Fruit fly (Drosophila melanogaster) whole organism, embryonic: ENCODE results near the gene Uba2.

Experiments used
- Adf1 ChIP-seq: fragments of 200-800 bp; sonication (Bioruptor generic); IDR thresholded peaks from 2 replicates; pipeline ENCODE4 v1.3.6; 2022; ENCODE audit warnings: missing biosample characterization, missing genetic modification characterization
- Atf6 ChIP-seq: fragments of 200-800 bp; sonication (Bioruptor generic); IDR thresholded peaks from 2 replicates; pipeline ENCODE4 v1.3.6; 2022; ENCODE audit warnings: missing biosample characterization, missing genetic modification characterization
- BtbVII ChIP-seq: fragments of 200-800 bp; sonication (Bioruptor generic); optimal IDR thresholded peaks from 3 replicates; lab custom pipeline; 2017; ENCODE audit warnings: missing biosample characterization, mild to moderate bottlenecking, missing genetic modification characterization
- CG10654 ChIP-seq: fragments of 200-800 bp; sonication (Bioruptor generic); optimal IDR thresholded peaks from 2 replicates; lab custom pipeline; 2016; ENCODE audit warnings: missing biosample characterization, missing genetic modification characterization
- CG11696 ChIP-seq: fragments of 200-800 bp; sonication (Bioruptor generic); IDR thresholded peaks from 2 replicates; pipeline ENCODE4 v1.3.6; 2022; ENCODE audit warnings: missing biosample characterization, missing genetic modification characterization
- CG12299 ChIP-seq: fragments of 200-800 bp; sonication (Bioruptor generic); optimal IDR thresholded peaks from 2 replicates; lab custom pipeline; 2018; ENCODE audit warnings: missing biosample characterization, mild to moderate bottlenecking, missing genetic modification characterization
- CG12659 ChIP-seq: fragments of 200-800 bp; sonication (Bioruptor generic); optimal IDR thresholded peaks from 3 replicates; lab custom pipeline; 2017; ENCODE audit warnings: mild to moderate bottlenecking, missing biosample characterization, missing genetic modification reagents, missing genetic modification characterization
- CG12744 ChIP-seq: fragments of 200-800 bp; sonication (Bioruptor generic); optimal IDR thresholded peaks from 2 replicates; lab custom pipeline; 2016; ENCODE audit warnings: missing biosample characterization, missing genetic modification characterization
- CG13624 ChIP-seq: fragments of 200-800 bp; sonication (Bioruptor generic); optimal IDR thresholded peaks from 2 replicates; lab custom pipeline; 2016; ENCODE audit warnings: missing biosample characterization, missing genetic modification characterization
- CG17385 ChIP-seq: fragments of 200-800 bp; sonication (Bioruptor generic); optimal IDR thresholded peaks from 3 replicates; lab custom pipeline; 2018; ENCODE audit warnings: missing biosample characterization, mild to moderate bottlenecking, missing genetic modification characterization
- CG18599 ChIP-seq: fragments of 200-800 bp; sonication (Bioruptor generic); optimal IDR thresholded peaks from 3 replicates; lab custom pipeline; 2017; ENCODE audit warnings: missing biosample characterization, missing genetic modification characterization, mild to moderate bottlenecking, moderate library complexity, missing genetic modification reagents
- CG3163 ChIP-seq: fragments of 200-800 bp; sonication (Bioruptor generic); optimal IDR thresholded peaks from 3 replicates; lab custom pipeline; 2016; ENCODE audit warnings: missing biosample characterization, missing genetic modification characterization
- CG3838 ChIP-seq: fragments of 200-800 bp; sonication (Bioruptor generic); optimal IDR thresholded peaks from 3 replicates; lab custom pipeline; 2016; ENCODE audit warnings: missing biosample characterization, missing genetic modification characterization
- CG3995 ChIP-seq: fragments of 200-800 bp; sonication (Bioruptor generic); optimal IDR thresholded peaks from 3 replicates; lab custom pipeline; 2016; ENCODE audit warnings: missing biosample characterization, missing genetic modification characterization
- CG42726 ChIP-seq: fragments of 200-800 bp; sonication (Bioruptor generic); IDR thresholded peaks from 2 replicates; pipeline ENCODE4 v1.3.6; 2022; ENCODE audit warnings: missing biosample characterization, missing genetic modification characterization; ENCODE audit not compliant: partially characterized antibody
- CG4404 ChIP-seq: fragments of 200-800 bp; sonication (Bioruptor generic); IDR thresholded peaks from 2 replicates; pipeline ENCODE4 v1.3.6; 2022; ENCODE audit warnings: missing biosample characterization, missing genetic modification characterization
- CG6813 ChIP-seq: fragments of 200-800 bp; sonication (Bioruptor generic); optimal IDR thresholded peaks from 2 replicates; lab custom pipeline; 2017; ENCODE audit warnings: missing biosample characterization, missing genetic modification characterization, mild to moderate bottlenecking, moderate library complexity, missing genetic modification reagents
- CG6854 ChIP-seq: fragments of 200-800 bp; sonication (Bioruptor generic); optimal IDR thresholded peaks from 3 replicates; lab custom pipeline; 2017; ENCODE audit warnings: missing biosample characterization, mild to moderate bottlenecking, missing genetic modification characterization
- CG8290 ChIP-seq, 3 experiments: fragments of 200-800 bp; sonication (Bioruptor generic); optimal IDR thresholded peaks; 2 replicates each; lab custom pipeline; 2016 to 2019; ENCODE audit warnings: missing biosample characterization in 3 of 3, missing genetic modification characterization in 3 of 3, mild to moderate bottlenecking in 2 of 3, moderate library complexity in 1 of 3
- CG8388 ChIP-seq: fragments of 200-800 bp; sonication (Bioruptor generic); optimal IDR thresholded peaks from 2 replicates; lab custom pipeline; 2019; ENCODE audit warnings: missing biosample characterization, mild to moderate bottlenecking, missing genetic modification characterization, moderate library complexity
- CG9932 ChIP-seq: fragments of 200-800 bp; sonication (Bioruptor generic); IDR thresholded peaks from 2 replicates; pipeline ENCODE4 v1.3.6; 2022; ENCODE audit warnings: missing biosample characterization, missing genetic modification characterization
- Deaf1 ChIP-seq: fragments of 200-800 bp; optimal IDR thresholded peaks from 3 replicates; lab custom pipeline; 2019; ENCODE audit warnings: missing biosample characterization, mild to moderate bottlenecking, missing genetic modification characterization, moderate library complexity
- Dek ChIP-seq: fragments of 200-800 bp; sonication (Bioruptor generic); optimal IDR thresholded peaks from 3 replicates; lab custom pipeline; 2019; ENCODE audit warnings: missing biosample characterization, mild to moderate bottlenecking, missing genetic modification characterization, moderate library complexity
- Hand ChIP-seq: fragments of 200-800 bp; sonication (Bioruptor generic); optimal IDR thresholded peaks from 2 replicates; lab custom pipeline; 2017; ENCODE audit warnings: mild to moderate bottlenecking, missing biosample characterization, missing genetic modification reagents, missing genetic modification characterization
- Hmr ChIP-seq: fragments of 200-800 bp; sonication (Bioruptor generic); optimal IDR thresholded peaks from 3 replicates; lab custom pipeline; 2017; ENCODE audit warnings: mild to moderate bottlenecking, missing biosample characterization, missing genetic modification reagents, missing genetic modification characterization
- Lhr ChIP-seq: fragments of 200-800 bp; sonication (Bioruptor generic); optimal IDR thresholded peaks from 3 replicates; lab custom pipeline; 2017; ENCODE audit warnings: mild to moderate bottlenecking, missing biosample characterization, missing genetic modification reagents, missing genetic modification characterization
- Meics ChIP-seq: fragments of 200-800 bp; sonication (Bioruptor generic); optimal IDR thresholded peaks from 2 replicates; lab custom pipeline; 2017; ENCODE audit warnings: missing biosample characterization, mild to moderate bottlenecking, missing genetic modification characterization
- Mes4 ChIP-seq: fragments of 200-800 bp; sonication (Bioruptor generic); optimal IDR thresholded peaks from 2 replicates; lab custom pipeline; 2016; ENCODE audit warnings: missing biosample characterization, missing genetic modification characterization
- Myb ChIP-seq: fragments of 200-800 bp; sonication (Bioruptor generic); optimal IDR thresholded peaks from 2 replicates; lab custom pipeline; 2016; ENCODE audit warnings: missing biosample characterization, missing genetic modification characterization
- NFAT ChIP-seq: fragments of 200-800 bp; sonication (Bioruptor generic); IDR thresholded peaks from 2 replicates; pipeline ENCODE4 v1.3.6; 2022; ENCODE audit warnings: missing biosample characterization, missing genetic modification characterization
- Rfx ChIP-seq: fragments of 200-800 bp; sonication (Bioruptor generic); IDR thresholded peaks from 2 replicates; pipeline ENCODE4 v1.3.6; 2022; ENCODE audit warnings: missing biosample characterization, missing genetic modification characterization
- Side ChIP-seq: fragments of 200-800 bp; sonication (Bioruptor generic); optimal IDR thresholded peaks from 2 replicates; lab custom pipeline; 2016; ENCODE audit warnings: missing biosample characterization, missing genetic modification characterization
- Stat92E ChIP-seq, 3 experiments: fragments of >200 bp in 2 of 3; fragments of 200-800 bp in 1 of 3; sonication (Bioruptor generic) in 1 of 3; optimal IDR thresholded peaks; 2 replicates each; lab custom pipeline; 2017 to 2019; ENCODE audit warnings: missing biosample characterization in 3 of 3, missing genetic modification characterization in 3 of 3, mild to moderate bottlenecking in 1 of 3, moderate library complexity in 1 of 3
- bbx ChIP-seq: fragments of 200-800 bp; sonication (Bioruptor generic); IDR thresholded peaks from 2 replicates; pipeline ENCODE4 v1.3.6; 2022; ENCODE audit warnings: missing biosample characterization, missing genetic modification characterization; ENCODE audit not compliant: partially characterized antibody
- chn ChIP-seq: fragments of 200-800 bp; sonication (Bioruptor generic); optimal IDR thresholded peaks from 2 replicates; lab custom pipeline; 2016; ENCODE audit warnings: missing biosample characterization, missing genetic modification characterization
- ci ChIP-seq: fragments of 200-800 bp; sonication (Bioruptor generic); IDR thresholded peaks from 3 replicates; pipeline ENCODE4 v1.3.6; 2022; ENCODE audit warnings: missing biosample characterization, missing genetic modification characterization
- crc ChIP-seq: fragments of 200-800 bp; sonication (Bioruptor generic); optimal IDR thresholded peaks from 2 replicates; lab custom pipeline; 2016; ENCODE audit warnings: missing biosample characterization, missing genetic modification characterization
- cwo ChIP-seq: fragments of 200-800 bp; sonication (Bioruptor generic); optimal IDR thresholded peaks from 3 replicates; lab custom pipeline; 2017; ENCODE audit warnings: missing biosample characterization, missing genetic modification characterization, mild to moderate bottlenecking, moderate library complexity, missing genetic modification reagents
- ems ChIP-seq: fragments of 200-800 bp; sonication (Bioruptor generic); optimal IDR thresholded peaks from 3 replicates; lab custom pipeline; 2016; ENCODE audit warnings: missing biosample characterization, missing genetic modification characterization
- fd64A ChIP-seq: fragments of 200-800 bp; sonication (Bioruptor generic); optimal IDR thresholded peaks from 3 replicates; lab custom pipeline; 2018; ENCODE audit warnings: missing biosample characterization, mild to moderate bottlenecking, missing genetic modification characterization
- fru ChIP-seq: fragments of >200 bp; optimal IDR thresholded peaks from 2 replicates; lab custom pipeline; 2017
- hb ChIP-seq: fragments of 200-800 bp; sonication (Bioruptor generic); IDR thresholded peaks from 3 replicates; pipeline ENCODE4 v1.3.6; 2022; ENCODE audit warnings: missing biosample characterization, missing genetic modification characterization; ENCODE audit not compliant: partially characterized antibody
- hbn ChIP-seq: fragments of 200-800 bp; sonication (Bioruptor generic); IDR thresholded peaks from 2 replicates; pipeline ENCODE4 v1.3.6; 2022; ENCODE audit warnings: missing biosample characterization, missing genetic modification characterization; ENCODE audit not compliant: partially characterized antibody
- jumu ChIP-seq: fragments of 200-800 bp; sonication (Bioruptor generic); optimal IDR thresholded peaks from 3 replicates; lab custom pipeline; 2016; ENCODE audit warnings: missing biosample characterization, missing genetic modification characterization
- lab ChIP-seq: fragments of 200-800 bp; sonication (Bioruptor generic); optimal IDR thresholded peaks from 3 replicates; lab custom pipeline; 2017; ENCODE audit warnings: missing biosample characterization, missing genetic modification characterization, mild to moderate bottlenecking, moderate library complexity, missing genetic modification reagents
- lbe ChIP-seq: fragments of 200-800 bp; sonication (Bioruptor generic); optimal IDR thresholded peaks from 2 replicates; lab custom pipeline; 2016; ENCODE audit warnings: missing biosample characterization, mild to moderate bottlenecking, missing genetic modification characterization
- pb ChIP-seq: fragments of 200-800 bp; sonication (Bioruptor generic); optimal IDR thresholded peaks from 3 replicates; lab custom pipeline; 2016; ENCODE audit warnings: missing biosample characterization, missing genetic modification characterization
- sna ChIP-seq: fragments of 200-800 bp; sonication (Bioruptor generic); IDR thresholded peaks from 2 replicates; pipeline ENCODE4 v1.3.6; 2022; ENCODE audit warnings: missing biosample characterization, missing genetic modification characterization; ENCODE audit not compliant: partially characterized antibody
- trem ChIP-seq: fragments of 200-800 bp; optimal IDR thresholded peaks from 3 replicates; lab custom pipeline; 2019; ENCODE audit warnings: missing biosample characterization, mild to moderate bottlenecking, missing genetic modification characterization, moderate library complexity

Uba2 gene

dm6 chr3L:8081822-8082221 is 45.8 kb downstream of the Uba2 start:
- peak; percentile 18 for TF ChIP-seq CG12744 (GFP tag; lab: Kevin White, UChicago)
- TF ChIP-seq CG12659: peak; percentile 44
- TF ChIP-seq hb (GFP tag; lab: Robert Waterston, UW): no peak
- TF ChIP-seq cwo: peak; percentile 41
- TF ChIP-seq Atf6: peak; percentile 55; the same call in 1 of the 2 replicates
- peak; percentile 42 for TF ChIP-seq chn (GFP tag; lab: Kevin White, UChicago)
- peak; percentile 92 for TF ChIP-seq lbe (GFP tag; lab: Kevin White, UChicago)
- peak; percentile 52 for TF ChIP-seq Deaf1 (tag; lab: Kevin White, UChicago)
- TF ChIP-seq Hand (GFP tag; lab: Kevin White, UChicago): peak; percentile 68
- no peak for TF ChIP-seq pb (GFP tag; lab: Kevin White, UChicago)
- TF ChIP-seq Adf1 (GFP tag; lab: Robert Waterston, UW): peak; percentile 63; the same call in 1 of the 2 replicates
- TF ChIP-seq hbn (GFP tag; lab: Robert Waterston, UW): no peak
- no peak for TF ChIP-seq CG8388 (GFP tag; lab: Kevin White, UChicago)
- TF ChIP-seq Hmr (GFP tag; lab: Kevin White, UChicago): peak; percentile 69
- peak; percentile 47; the same call in 1 of the 2 replicates for TF ChIP-seq bbx (GFP tag; lab: Robert Waterston, UW)
- TF ChIP-seq CG18599: peak; percentile 75
- peak; percentile 52 for TF ChIP-seq Meics (GFP tag; lab: Kevin White, UChicago)
- no peak; the same call in 1 of the 2 replicates for TF ChIP-seq NFAT (GFP tag; lab: Robert Waterston, UW)
- peak; percentile 97 for TF ChIP-seq CG3163 (GFP tag; lab: Kevin White, UChicago)
- TF ChIP-seq CG9932 (GFP tag; lab: Robert Waterston, UW): no peak; the same call in 1 of the 2 replicates
- TF ChIP-seq CG3995 (GFP tag; lab: Kevin White, UChicago): peak; percentile 11
- TF ChIP-seq Rfx (GFP tag; lab: Robert Waterston, UW): peak; percentile 72; the same call in 1 of the 2 replicates
- no peak for TF ChIP-seq Mes4 (GFP tag; lab: Kevin White, UChicago)
- peak in 1 of 3 experiments; percentile 62 for TF ChIP-seq Stat92E (GFP tag; optimal IDR thresholded peaks at IDR 0.05; lab: Kevin White, UChicago)
- TF ChIP-seq CG10654 (GFP tag; lab: Kevin White, UChicago): no peak
- TF ChIP-seq lab (GFP tag; lab: Kevin White, UChicago): peak; percentile 89
- peak; percentile 47; the same call in 1 of the 2 replicates for TF ChIP-seq sna (GFP tag; lab: Robert Waterston, UW)
- peak; percentile 8 for TF ChIP-seq CG13624 (GFP tag; lab: Kevin White, UChicago)
- TF ChIP-seq CG17385: peak; percentile 64
- peak; percentile 2 for TF ChIP-seq crc (GFP tag; lab: Kevin White, UChicago)
- TF ChIP-seq CG3838 (GFP tag; lab: Kevin White, UChicago): no peak
- peak; percentile 11 for TF ChIP-seq Myb
- peak; percentile 61 for TF ChIP-seq CG6854
- peak; percentile 56 for TF ChIP-seq CG6813 (GFP tag; lab: Kevin White, UChicago)
- TF ChIP-seq CG4404 (GFP tag; lab: Robert Waterston, UW): no peak
- no peak for TF ChIP-seq jumu (GFP tag; lab: Kevin White, UChicago)
- peak; percentile 44 for TF ChIP-seq Side
- TF ChIP-seq fd64A (GFP tag; lab: Kevin White, UChicago): peak; percentile 2
- peak; percentile 90; the same call in 2 of the 3 replicates for TF ChIP-seq ci
- TF ChIP-seq trem (tag; lab: Kevin White, UChicago): no peak
- TF ChIP-seq Dek (tag; lab: Kevin White, UChicago): peak; percentile 17
- peak; percentile 57 for TF ChIP-seq CG12299
- no peak for TF ChIP-seq fru (lab: Kevin White, UChicago)
- TF ChIP-seq Lhr (GFP tag; lab: Kevin White, UChicago): peak; percentile 10
- peak; percentile 19 for TF ChIP-seq CG8290 (GFP tag; optimal IDR thresholded peaks at IDR 0.05; lab: Kevin White, UChicago)
- peak; percentile 38 to 71 for TF ChIP-seq CG8290 (tag; optimal IDR thresholded peaks at IDR 0.05; lab: Kevin White, UChicago)
- no peak for TF ChIP-seq CG42726 (GFP tag; lab: Robert Waterston, UW)
- peak; percentile 65 for TF ChIP-seq BtbVII (GFP tag; lab: Kevin White, UChicago)
- peak; percentile 6 for TF ChIP-seq ems (GFP tag; lab: Kevin White, UChicago)
- peak; percentile 15; the same call in 1 of the 2 replicates for TF ChIP-seq CG11696 (GFP tag; lab: Robert Waterston, UW)
